Worm (Caenorhabditis elegans) whole organism, L4 larva: ENCODE measurements around the gene lin-3.

Experiments used
- D1046.2 ChIP-seq: fragments of 200-800 bp; sonication (Bioruptor generic); IDR thresholded peaks from 2 replicates; pipeline ENCODE4 v1.3.6; 2022; ENCODE audit warnings: missing genetic modification characterization, missing compliant biosample characterization
- F26F4.8 ChIP-seq: fragments of 200-800 bp; sonication (Bioruptor generic); conservative IDR thresholded peaks from 2 replicates; pipeline ENCODE4 v1.3.6; 2022; ENCODE audit warnings: missing genetic modification characterization, missing compliant biosample characterization
- Y5F2A.4 ChIP-seq: fragments of 200-800 bp; sonication (Bioruptor generic); optimal IDR thresholded peaks from 2 replicates; lab custom pipeline; 2018; ENCODE audit warnings: mild to moderate bottlenecking, missing genetic modification characterization, missing compliant biosample characterization
- ZK337.2 ChIP-seq: fragments of 200-800 bp; sonication (Bioruptor generic); IDR thresholded peaks from 2 replicates; pipeline ENCODE4 v1.3.6; 2022; ENCODE audit warnings: missing genetic modification reagents, missing genetic modification characterization, missing compliant biosample characterization
- ama-1 ChIP-seq: fragments of 150-350 bp; optimal IDR thresholded peaks from 2 replicates; lab custom pipeline; 2014; ENCODE audit warnings: inconsistent platforms, mixed read lengths
- ceh-20 ChIP-seq: fragments of 200-800 bp; sonication (Bioruptor generic); IDR thresholded peaks from 2 replicates; pipeline ENCODE4 v1.3.6; 2022; ENCODE audit warnings: missing genetic modification reagents, missing genetic modification characterization, missing compliant biosample characterization
- ceh-32 ChIP-seq: sonication (generic microtip); optimal IDR thresholded peaks from 2 replicates; lab custom pipeline; 2016; ENCODE audit warnings: mild to moderate bottlenecking, missing genetic modification characterization, missing compliant biosample characterization; ENCODE audit not compliant: poor library complexity
- ceh-44 ChIP-seq: fragments of 200-800 bp; sonication (Bioruptor generic); IDR thresholded peaks from 2 replicates; pipeline ENCODE4 v1.3.6; 2022; ENCODE audit warnings: missing genetic modification reagents, missing genetic modification characterization, missing compliant biosample characterization
- ceh-62 ChIP-seq: sonication (generic microtip); optimal IDR thresholded peaks from 2 replicates; lab custom pipeline; 2017; ENCODE audit warnings: missing biosample characterization, missing genetic modification characterization
- ceh-82 ChIP-seq: sonication (generic microtip); optimal IDR thresholded peaks from 2 replicates; lab custom pipeline; 2017; ENCODE audit warnings: missing biosample characterization, missing genetic modification characterization
- ctbp-1 ChIP-seq: fragments of 200-800 bp; sonication (Bioruptor generic); IDR thresholded peaks from 2 replicates; pipeline ENCODE4 v1.3.6; 2022; ENCODE audit warnings: missing genetic modification reagents, missing genetic modification characterization, missing compliant biosample characterization
- daf-12 ChIP-seq: fragments of 150-350 bp; optimal IDR thresholded peaks from 2 replicates; lab custom pipeline; 2014; ENCODE audit warnings: missing biosample characterization, missing genetic modification reagents, missing genetic modification characterization
- daf-16 ChIP-seq, 3 experiments: sonication (generic microtip); optimal IDR thresholded peaks; 2 replicates each; lab custom pipeline; 2016 to 2017; ENCODE audit warnings: missing genetic modification characterization in 3 of 3, missing genetic modification reagents in 3 of 3, mild to moderate bottlenecking in 2 of 3, missing compliant biosample characterization in 2 of 3, missing biosample characterization in 1 of 3, moderate library complexity in 1 of 3
- dmd-6 ChIP-seq: fragments of 200-800 bp; sonication (Bioruptor generic); IDR thresholded peaks from 2 replicates; pipeline ENCODE4 v1.3.6; 2022; ENCODE audit warnings: missing genetic modification reagents, missing genetic modification characterization, missing compliant biosample characterization
- dve-1 ChIP-seq: sonication (generic microtip); optimal IDR thresholded peaks from 2 replicates; lab custom pipeline; 2017; ENCODE audit warnings: antibody characterized with exemption, mild to moderate bottlenecking, missing genetic modification characterization, missing compliant biosample characterization; ENCODE audit not compliant: insufficient read depth
- egl-27 ChIP-seq: sonication (generic microtip); optimal IDR thresholded peaks from 3 replicates; lab custom pipeline; 2017; ENCODE audit warnings: missing biosample characterization, missing genetic modification reagents, missing genetic modification characterization
- fos-1 ChIP-seq: fragments of 150-350 bp; optimal IDR thresholded peaks from 2 replicates; lab custom pipeline; 2014; ENCODE audit warnings: missing biosample characterization, missing genetic modification characterization
- gei-8 ChIP-seq: fragments of 200-800 bp; sonication (Bioruptor generic); optimal IDR thresholded peaks from 2 replicates; lab custom pipeline; 2018; ENCODE audit warnings: mild to moderate bottlenecking, missing genetic modification characterization, missing compliant biosample characterization
- hif-1 ChIP-seq, 2 experiments: sonication (generic microtip); optimal IDR thresholded peaks; 2 replicates each; lab custom pipeline; 2016 to 2017; ENCODE audit warnings: missing compliant biosample characterization in 2 of 2, missing genetic modification characterization in 2 of 2, missing genetic modification reagents in 2 of 2, missing genotype in 2 of 2, mild to moderate bottlenecking in 1 of 2
- hlh-30 ChIP-seq: sonication (generic microtip); optimal IDR thresholded peaks from 2 replicates; lab custom pipeline; 2017; ENCODE audit warnings: antibody characterized with exemption, mild to moderate bottlenecking, missing genetic modification characterization, missing compliant biosample characterization; ENCODE audit not compliant: insufficient read depth
- jun-1 ChIP-seq: fragments of 150-350 bp; optimal IDR thresholded peaks from 2 replicates; lab custom pipeline; 2014; ENCODE audit warnings: missing biosample characterization, missing genetic modification reagents, missing genetic modification characterization
- lin-1 ChIP-seq: fragments of 200-800 bp; sonication (Bioruptor generic); IDR thresholded peaks from 2 replicates; pipeline ENCODE4 v1.3.6; 2022; ENCODE audit warnings: missing genetic modification reagents, missing genetic modification characterization, missing compliant biosample characterization
- lin-15B ChIP-seq: fragments of 150-350 bp; sonication (generic microtip); optimal IDR thresholded peaks from 3 replicates; lab custom pipeline; 2014; ENCODE audit warnings: missing biosample characterization, missing genetic modification characterization
- lin-39 ChIP-seq: fragments of 150-350 bp; optimal IDR thresholded peaks from 2 replicates; lab custom pipeline; 2014; ENCODE audit warnings: missing biosample characterization, missing genetic modification reagents, missing genetic modification characterization
- lir-3 ChIP-seq: sonication (generic microtip); optimal IDR thresholded peaks from 2 replicates; lab custom pipeline; 2016; ENCODE audit warnings: mild to moderate bottlenecking, missing genetic modification characterization, missing compliant biosample characterization
- lsy-2 ChIP-seq, 2 experiments: fragments of 150-350 bp in 1 of 2; sonication (generic microtip) in 1 of 2; optimal IDR thresholded peaks; 2 replicates each; lab custom pipeline; 2014 to 2017; ENCODE audit warnings: missing biosample characterization in 2 of 2, missing genetic modification characterization in 2 of 2
- mxl-2 ChIP-seq: fragments of 200-800 bp; sonication (Bioruptor generic); conservative IDR thresholded peaks from 2 replicates; pipeline ENCODE4 v1.3.6; 2022; ENCODE audit warnings: missing genetic modification reagents, missing genetic modification characterization, missing compliant biosample characterization
- nhr-10 ChIP-seq: fragments of 150-350 bp; optimal IDR thresholded peaks from 2 replicates; lab custom pipeline; 2014; ENCODE audit warnings: missing biosample characterization, missing genetic modification characterization
- nhr-11 ChIP-seq: fragments of 150-350 bp; optimal IDR thresholded peaks from 2 replicates; lab custom pipeline; 2014; ENCODE audit warnings: missing biosample characterization, missing genetic modification characterization
- nhr-111 ChIP-seq: fragments of 200-800 bp; sonication (Bioruptor generic); optimal IDR thresholded peaks from 2 replicates; lab custom pipeline; 2018; ENCODE audit warnings: mild to moderate bottlenecking, missing genetic modification characterization, missing compliant biosample characterization
- nhr-237 ChIP-seq: sonication (generic microtip); optimal IDR thresholded peaks from 2 replicates; lab custom pipeline; 2017; ENCODE audit warnings: missing biosample characterization, missing genetic modification characterization
- nhr-28 ChIP-seq: fragments of 150-350 bp; optimal IDR thresholded peaks from 2 replicates; lab custom pipeline; 2014; ENCODE audit warnings: missing biosample characterization, missing genetic modification characterization
- nhr-77 ChIP-seq: fragments of 150-350 bp; optimal IDR thresholded peaks from 2 replicates; lab custom pipeline; 2014; ENCODE audit warnings: missing biosample characterization, missing genetic modification characterization
- rbr-2 ChIP-seq: sonication (generic microtip); optimal IDR thresholded peaks from 2 replicates; lab custom pipeline; 2016; ENCODE audit warnings: missing genotype, missing genetic modification characterization, missing compliant biosample characterization
- sdz-12 ChIP-seq: fragments of 200-800 bp; sonication (Bioruptor generic); optimal IDR thresholded peaks from 2 replicates; lab custom pipeline; 2018; ENCODE audit warnings: mild to moderate bottlenecking, missing genetic modification characterization, missing compliant biosample characterization
- skn-1 ChIP-seq: fragments of 150-350 bp; optimal IDR thresholded peaks from 2 replicates; lab custom pipeline; 2014; ENCODE audit warnings: missing biosample characterization, missing genetic modification characterization
- spr-1 ChIP-seq: sonication (generic microtip); optimal IDR thresholded peaks from 2 replicates; lab custom pipeline; 2016; ENCODE audit warnings: mild to moderate bottlenecking, missing genetic modification characterization, missing compliant biosample characterization
- spr-3 ChIP-seq: fragments of 200-800 bp; sonication (Bioruptor generic); optimal IDR thresholded peaks from 2 replicates; lab custom pipeline; 2018; ENCODE audit warnings: mild to moderate bottlenecking, missing genetic modification characterization, missing compliant biosample characterization
- tag-97 ChIP-seq: fragments of 200-800 bp; sonication (Bioruptor generic); IDR thresholded peaks from 2 replicates; pipeline ENCODE4 v1.3.6; 2022; ENCODE audit warnings: missing genetic modification characterization, missing compliant biosample characterization
- tra-1 ChIP-seq: fragments of 200-800 bp; sonication (Bioruptor generic); IDR thresholded peaks from 2 replicates; pipeline ENCODE4 v1.3.6; 2022; ENCODE audit warnings: missing genetic modification reagents, missing genetic modification characterization, missing compliant biosample characterization
- unc-130 ChIP-seq: sonication (generic microtip); optimal IDR thresholded peaks from 2 replicates; lab custom pipeline; 2016; ENCODE audit warnings: missing genetic modification reagents, missing genetic modification characterization, missing compliant biosample characterization
- unc-39 ChIP-seq: sonication (generic microtip); optimal IDR thresholded peaks from 2 replicates; lab custom pipeline; 2017; ENCODE audit warnings: missing biosample characterization, missing genetic modification characterization
- unc-62 ChIP-seq, 3 experiments: fragments of 150-350 bp in 1 of 3; sonication (generic microtip); optimal IDR thresholded peaks in 2 of 3; peaks in 1 of 3; 1 replicate in 1 of 3; 2 replicates in 2 of 3; lab custom pipeline; 2014 to 2017; ENCODE audit warnings: missing biosample characterization in 3 of 3, missing genetic modification characterization in 3 of 3, missing genetic modification reagents in 3 of 3, missing genotype in 1 of 3
- vab-7 ChIP-seq: fragments of 200-800 bp; sonication (Bioruptor generic); IDR thresholded peaks from 2 replicates; pipeline ENCODE4 v1.3.6; 2022; ENCODE audit warnings: missing genetic modification reagents, missing genetic modification characterization, missing compliant biosample characterization
- zag-1 ChIP-seq: fragments of 150-350 bp; optimal IDR thresholded peaks from 2 replicates; lab custom pipeline; 2014; ENCODE audit warnings: missing biosample characterization, missing genetic modification characterization
- zfp-2 ChIP-seq: sonication (generic microtip); optimal IDR thresholded peaks from 2 replicates; lab custom pipeline; 2016; ENCODE audit warnings: mild to moderate bottlenecking, missing genetic modification characterization, missing compliant biosample characterization
- zfp-3 ChIP-seq: fragments of 200-800 bp; sonication (Bioruptor generic); conservative IDR thresholded peaks from 2 replicates; pipeline ENCODE4 v1.3.6; 2022; ENCODE audit warnings: missing genetic modification reagents, missing genetic modification characterization, missing compliant biosample characterization
- ztf-11 ChIP-seq: fragments of 150-350 bp; optimal IDR thresholded peaks from 2 replicates; lab custom pipeline; 2014; ENCODE audit warnings: missing biosample characterization, missing genetic modification characterization
- ztf-7 ChIP-seq: fragments of 150-350 bp; optimal IDR thresholded peaks from 2 replicates; lab custom pipeline; 2014; ENCODE audit warnings: missing biosample characterization, missing genetic modification characterization

The lin-3 gene

ce11 chrIV:11026648-11027047 is 27.5 kb upstream of the lin-3 start (continued):
- TF ChIP-seq unc-62 (GFP tag; optimal IDR thresholded peaks at IDR 0.05 in 1 of 2; lab: Kevin White, UChicago) = no peak
- no peak for TF ChIP-seq unc-62 (tag; optimal IDR thresholded peaks at IDR 0.05; lab: Kevin White, UChicago)
- TF ChIP-seq lsy-2 (tag; optimal IDR thresholded peaks at IDR 0.05; lab: Kevin White, UChicago) = peak in 1 of 2 experiments; percentile 45
- no peak for TF ChIP-seq lin-15B (tag; lab: Kevin White, UChicago)
- peak; percentile 7; the same call in 1 of the 2 replicates for TF ChIP-seq ceh-20 (GFP tag; lab: Robert Waterston, UW)

ce11 chrIV:11027560-11027959 is 26.5 kb upstream of the lin-3 start:
- TF ChIP-seq F26F4.8 (GFP tag; lab: Robert Waterston, UW) = no peak
- no peak for TF ChIP-seq vab-7
- no peak for TF ChIP-seq ceh-44
- TF ChIP-seq ctbp-1 (GFP tag; lab: Robert Waterston, UW) = no peak
- TF ChIP-seq ceh-32 (tag; lab: Kevin White, UChicago) = no peak
- TF ChIP-seq daf-12 (tag; lab: Kevin White, UChicago) = no peak
- no peak for TF ChIP-seq zfp-2
- no peak for TF ChIP-seq lin-39 (tag; lab: Kevin White, UChicago)
- no peak for TF ChIP-seq ceh-62 (tag; lab: Kevin White, UChicago)
- TF ChIP-seq ztf-11 (tag; lab: Kevin White, UChicago) = no peak
- no peak for TF ChIP-seq unc-130 (GFP tag; lab: Kevin White, UChicago)
- TF ChIP-seq sdz-12 (GFP tag; lab: Kevin White, UChicago) = no peak
- no peak for TF ChIP-seq gei-8 (GFP tag; lab: Kevin White, UChicago)
- TF ChIP-seq ceh-82 = no peak
- peak; percentile 91 for TF ChIP-seq nhr-11
- TF ChIP-seq rbr-2 = peak; percentile 82
- no peak for TF ChIP-seq egl-27 (tag; lab: Kevin White, UChicago)
- no peak for TF ChIP-seq lir-3 (tag; lab: Kevin White, UChicago)
- peak; percentile 71 for TF ChIP-seq hlh-30 (tag; lab: Kevin White, UChicago)
- TF ChIP-seq fos-1 (tag; lab: Kevin White, UChicago) = no peak
- peak; percentile 52 for TF ChIP-seq zag-1
- peak in 1 of 2 experiments; percentile 23 for TF ChIP-seq hif-1 (tag; optimal IDR thresholded peaks at IDR 0.05; lab: Kevin White, UChicago)
- no peak for TF ChIP-seq Y5F2A.4 (GFP tag; lab: Kevin White, UChicago)
- no peak for TF ChIP-seq ceh-20 (GFP tag; lab: Robert Waterston, UW)
- peak; percentile 97 for TF ChIP-seq dve-1
- no peak for TF ChIP-seq tag-97 (GFP tag; lab: Robert Waterston, UW)
- TF ChIP-seq nhr-77 = no peak
- peak; percentile 88 for TF ChIP-seq dmd-6 (GFP tag; lab: Robert Waterston, UW)
- TF ChIP-seq nhr-111 = no peak
- peak; percentile 69 for TF ChIP-seq spr-1 (tag; lab: Kevin White, UChicago)
- TF ChIP-seq lin-1 (GFP tag; lab: Robert Waterston, UW) = peak; percentile 66; the same call in 1 of the 2 replicates
- TF ChIP-seq nhr-237 (tag; lab: Kevin White, UChicago) = no peak
- peak; percentile 32 for TF ChIP-seq ztf-7
- 0 out of 2 replicates have a peak, but pooled peaks have one; percentile 39 for TF ChIP-seq tra-1 (GFP tag; lab: Robert Waterston, UW)
- TF ChIP-seq skn-1 (tag; lab: Kevin White, UChicago) = no peak
- peak; percentile 53 to 55 for TF ChIP-seq daf-16 (GFP tag; optimal IDR thresholded peaks at IDR 0.05; lab: Kevin White, UChicago)
- TF ChIP-seq daf-16 (tag; optimal IDR thresholded peaks at IDR 0.05; lab: Kevin White, UChicago) = peak; percentile 85
- no peak for TF ChIP-seq ZK337.2 (GFP tag; lab: Robert Waterston, UW)
- no peak for TF ChIP-seq D1046.2
- no peak for TF ChIP-seq unc-39 (tag; lab: Kevin White, UChicago)
- TF ChIP-seq nhr-10 (tag; lab: Kevin White, UChicago) = no peak
- peak; percentile 71 for TF ChIP-seq ama-1 (lab: Kevin White, UChicago)
- no peak for TF ChIP-seq mxl-2 (GFP tag; lab: Robert Waterston, UW)
- no peak for TF ChIP-seq spr-3 (GFP tag; lab: Kevin White, UChicago)
- TF ChIP-seq zfp-3 (GFP tag; lab: Robert Waterston, UW) = no peak
- TF ChIP-seq nhr-28 (tag; lab: Kevin White, UChicago) = peak; percentile 89
- TF ChIP-seq jun-1 (tag; lab: Kevin White, UChicago) = peak; percentile 23
